Fruit fly (Drosophila melanogaster) whole organism, embryonic: ENCODE data around the gene CG16749.

Experiments used
- B-H1 ChIP-seq: fragments of 200-800 bp; sonication (Bioruptor generic); IDR thresholded peaks from 3 replicates; pipeline ENCODE4 v1.3.6; 2022; ENCODE audit warnings: missing biosample characterization, missing genetic modification characterization
- CG10654 ChIP-seq: fragments of 200-800 bp; sonication (Bioruptor generic); optimal IDR thresholded peaks from 2 replicates; lab custom pipeline; 2016; ENCODE audit warnings: missing biosample characterization, missing genetic modification characterization
- CG11247 ChIP-seq: fragments of 200-800 bp; sonication (Bioruptor generic); IDR thresholded peaks from 2 replicates; pipeline ENCODE4 v1.3.6; 2022; ENCODE audit warnings: missing biosample characterization, missing genetic modification characterization
- CG12299 ChIP-seq: fragments of 200-800 bp; sonication (Bioruptor generic); optimal IDR thresholded peaks from 2 replicates; lab custom pipeline; 2018; ENCODE audit warnings: missing biosample characterization, mild to moderate bottlenecking, missing genetic modification characterization
- CG12391 ChIP-seq: fragments of 200-800 bp; sonication (Bioruptor generic); optimal IDR thresholded peaks from 3 replicates; lab custom pipeline; 2018; ENCODE audit warnings: missing biosample characterization, mild to moderate bottlenecking, missing genetic modification characterization, moderate library complexity
- CG12769 ChIP-seq: fragments of 200-800 bp; sonication (Bioruptor generic); optimal IDR thresholded peaks from 2 replicates; lab custom pipeline; 2019; ENCODE audit warnings: missing biosample characterization, mild to moderate bottlenecking, missing genetic modification characterization, moderate library complexity
- CG12942 ChIP-seq: fragments of 200-800 bp; sonication (Bioruptor generic); optimal IDR thresholded peaks from 3 replicates; lab custom pipeline; 2016; ENCODE audit warnings: missing biosample characterization, missing genetic modification characterization
- CG14050 ChIP-seq: fragments of 200-800 bp; sonication (Bioruptor generic); IDR thresholded peaks from 3 replicates; pipeline ENCODE4 v1.3.6; 2022; ENCODE audit warnings: missing biosample characterization, missing genetic modification characterization
- CG14441 ChIP-seq: fragments of 200-800 bp; sonication (Bioruptor generic); IDR thresholded peaks from 2 replicates; pipeline ENCODE4 v1.3.6; 2022; ENCODE audit warnings: missing biosample characterization, missing genetic modification characterization
- CG16813 ChIP-seq: fragments of 200-800 bp; sonication (Bioruptor generic); IDR thresholded peaks from 3 replicates; pipeline ENCODE4 v1.3.6; 2022; ENCODE audit warnings: missing biosample characterization, missing genetic modification characterization; ENCODE audit not compliant: partially characterized antibody
- CG17829 ChIP-seq: fragments of 200-800 bp; optimal IDR thresholded peaks from 2 replicates; lab custom pipeline; 2019; ENCODE audit warnings: missing biosample characterization, mild to moderate bottlenecking, missing genetic modification characterization, moderate library complexity
- CG18262 ChIP-seq: fragments of 200-800 bp; optimal IDR thresholded peaks from 3 replicates; lab custom pipeline; 2019; ENCODE audit warnings: missing biosample characterization, mild to moderate bottlenecking, missing genetic modification characterization, moderate library complexity
- CG2116 ChIP-seq: fragments of 200-800 bp; sonication (Bioruptor generic); optimal IDR thresholded peaks from 3 replicates; lab custom pipeline; 2018; ENCODE audit warnings: missing biosample characterization, mild to moderate bottlenecking, missing genetic modification characterization
- CG2199 ChIP-seq: fragments of 200-800 bp; sonication (Bioruptor generic); IDR thresholded peaks from 3 replicates; pipeline ENCODE4 v1.3.6; 2022; ENCODE audit warnings: missing biosample characterization, missing genetic modification characterization
- CG2712 ChIP-seq: fragments of 200-800 bp; optimal IDR thresholded peaks from 3 replicates; lab custom pipeline; 2019; ENCODE audit warnings: missing biosample characterization, mild to moderate bottlenecking, missing genetic modification characterization, moderate library complexity
- CG30403 ChIP-seq: fragments of 200-800 bp; sonication (Bioruptor generic); optimal IDR thresholded peaks from 3 replicates; lab custom pipeline; 2016; ENCODE audit warnings: missing biosample characterization, missing genetic modification characterization
- CG4404 ChIP-seq: fragments of 200-800 bp; sonication (Bioruptor generic); IDR thresholded peaks from 2 replicates; pipeline ENCODE4 v1.3.6; 2022; ENCODE audit warnings: missing biosample characterization, missing genetic modification characterization
- CG4424 ChIP-seq: fragments of 200-800 bp; sonication (Bioruptor generic); optimal IDR thresholded peaks from 3 replicates; lab custom pipeline; 2016; ENCODE audit warnings: missing biosample characterization, missing genetic modification characterization
- CG4854 ChIP-seq: fragments of 200-800 bp; sonication (Bioruptor generic); optimal IDR thresholded peaks from 2 replicates; lab custom pipeline; 2016; ENCODE audit warnings: missing biosample characterization, missing genetic modification characterization, inconsistent platforms
- CG7839 ChIP-seq: fragments of 200-800 bp; sonication (Bioruptor generic); optimal IDR thresholded peaks from 3 replicates; lab custom pipeline; 2018; ENCODE audit warnings: missing biosample characterization, mild to moderate bottlenecking, missing genetic modification characterization, moderate library complexity
- CG9797 ChIP-seq: fragments of 200-800 bp; sonication (Bioruptor generic); optimal IDR thresholded peaks from 3 replicates; lab custom pipeline; 2018; ENCODE audit warnings: missing biosample characterization, mild to moderate bottlenecking, missing genetic modification characterization
- Drgx ChIP-seq: fragments of 200-800 bp; sonication (Bioruptor generic); IDR thresholded peaks from 2 replicates; pipeline ENCODE4 v1.3.6; 2022; ENCODE audit warnings: missing biosample characterization, missing genetic modification characterization
- Ets65A ChIP-seq: fragments of 200-800 bp; sonication (Bioruptor generic); peaks from one replicate; lab custom pipeline; 2016; ENCODE audit warnings: missing biosample characterization, missing genetic modification characterization
- Hr3 ChIP-seq: fragments of 200-800 bp; sonication (Bioruptor generic); optimal IDR thresholded peaks from 3 replicates; lab custom pipeline; 2016; ENCODE audit warnings: missing biosample characterization, missing genetic modification characterization
- Hr78 ChIP-seq, 2 experiments: fragments of 200-800 bp in 1 of 2; fragments of >200 bp in 1 of 2; sonication (Bioruptor generic) in 1 of 2; optimal IDR thresholded peaks; 2 replicates each; lab custom pipeline; 2017 to 2019; ENCODE audit warnings: missing biosample characterization in 2 of 2, missing genetic modification characterization in 2 of 2, mild to moderate bottlenecking in 1 of 2, moderate library complexity in 1 of 2
- Hsf ChIP-seq: fragments of 200-800 bp; sonication (Bioruptor generic); optimal IDR thresholded peaks from 3 replicates; lab custom pipeline; 2016; ENCODE audit warnings: missing biosample characterization, missing genetic modification characterization
- Med ChIP-seq: fragments of 200-800 bp; sonication (Bioruptor generic); peaks from one replicate; lab custom pipeline; 2016; ENCODE audit warnings: missing biosample characterization, missing genetic modification characterization, mild to moderate bottlenecking, inconsistent platforms, moderate library complexity
- Nf-YB ChIP-seq: fragments of 200-800 bp; sonication (Bioruptor generic); optimal IDR thresholded peaks from 3 replicates; lab custom pipeline; 2019; ENCODE audit warnings: missing biosample characterization, mild to moderate bottlenecking, missing genetic modification characterization, moderate library complexity
- Ptx1 ChIP-seq: fragments of 200-800 bp; sonication (Bioruptor generic); IDR thresholded peaks from 2 replicates; pipeline ENCODE4 v1.3.6; 2022; ENCODE audit warnings: missing biosample characterization, missing genetic modification characterization
- ara ChIP-seq: fragments of 200-800 bp; sonication (Bioruptor generic); IDR thresholded peaks from 2 replicates; pipeline ENCODE4 v1.3.6; 2022; ENCODE audit warnings: missing biosample characterization, missing genetic modification characterization
- ci ChIP-seq: fragments of 200-800 bp; sonication (Bioruptor generic); IDR thresholded peaks from 3 replicates; pipeline ENCODE4 v1.3.6; 2022; ENCODE audit warnings: missing biosample characterization, missing genetic modification characterization
- corto ChIP-seq: fragments of 200-800 bp; sonication (Bioruptor generic); optimal IDR thresholded peaks from 2 replicates; lab custom pipeline; 2016; ENCODE audit warnings: missing biosample characterization, mild to moderate bottlenecking, missing genetic modification characterization, moderate library complexity
- crol ChIP-seq: fragments of 200-800 bp; sonication (Bioruptor generic); IDR thresholded peaks from 2 replicates; pipeline ENCODE4 v1.3.6; 2022; ENCODE audit warnings: missing biosample characterization, missing genetic modification characterization
- dm ChIP-seq: fragments of 200-800 bp; sonication (Bioruptor generic); optimal IDR thresholded peaks from 3 replicates; lab custom pipeline; 2016; ENCODE audit warnings: missing biosample characterization, missing genetic modification characterization
- dmrt99B ChIP-seq: fragments of 200-800 bp; sonication (Bioruptor generic); optimal IDR thresholded peaks from 2 replicates; lab custom pipeline; 2018; ENCODE audit warnings: missing biosample characterization, mild to moderate bottlenecking, missing genetic modification characterization, moderate library complexity
- eyg ChIP-seq: fragments of 200-800 bp; sonication (Bioruptor generic); optimal IDR thresholded peaks from 3 replicates; lab custom pipeline; 2016; ENCODE audit warnings: missing biosample characterization, missing genetic modification characterization
- fd96Cb ChIP-seq: fragments of 200-800 bp; sonication (Bioruptor generic); optimal IDR thresholded peaks from 2 replicates; lab custom pipeline; 2018; ENCODE audit warnings: missing biosample characterization, mild to moderate bottlenecking, missing genetic modification characterization, moderate library complexity
- insv ChIP-seq, 2 experiments: fragments of 200-800 bp; sonication (Bioruptor generic); optimal IDR thresholded peaks; 3 replicates each; lab custom pipeline; 2016 to 2018; ENCODE audit warnings: missing biosample characterization in 2 of 2, missing genetic modification characterization in 2 of 2
- kah ChIP-seq: fragments of 200-800 bp; sonication (Bioruptor generic); optimal IDR thresholded peaks from 2 replicates; lab custom pipeline; 2018; ENCODE audit warnings: missing biosample characterization, mild to moderate bottlenecking, missing genetic modification characterization
- lbe ChIP-seq: fragments of 200-800 bp; sonication (Bioruptor generic); optimal IDR thresholded peaks from 2 replicates; lab custom pipeline; 2016; ENCODE audit warnings: missing biosample characterization, mild to moderate bottlenecking, missing genetic modification characterization
- lmd ChIP-seq: fragments of 200-800 bp; sonication (Bioruptor generic); IDR thresholded peaks from 2 replicates; pipeline ENCODE4 v1.3.6; 2022; ENCODE audit warnings: missing biosample characterization, missing genetic modification characterization
- lola ChIP-seq, 3 experiments: fragments of >200 bp in 2 of 3; fragments of 200-800 bp in 1 of 3; sonication (Bioruptor generic) in 1 of 3; optimal IDR thresholded peaks; 2 replicates each; lab custom pipeline; 2017 to 2019; ENCODE audit warnings: missing biosample characterization in 3 of 3, missing genetic modification characterization in 3 of 3, mild to moderate bottlenecking in 1 of 3, moderate library complexity in 1 of 3
- phol ChIP-seq: fragments of 200-800 bp; sonication (Bioruptor generic); optimal IDR thresholded peaks from 3 replicates; lab custom pipeline; 2018; ENCODE audit warnings: missing biosample characterization, mild to moderate bottlenecking, missing genetic modification characterization, moderate library complexity
- prd ChIP-seq, 3 experiments: fragments of >200 bp in 2 of 3; fragments of 200-800 bp in 1 of 3; sonication (Bioruptor generic) in 1 of 3; optimal IDR thresholded peaks in 2 of 3; IDR thresholded peaks in 1 of 3; 2 replicates in 2 of 3; 3 replicates in 1 of 3; pipeline versions ENCODE4 v1.3.6 to Lab custom; 2017 to 2022; ENCODE audit warnings: missing biosample characterization in 1 of 3, missing genetic modification characterization in 1 of 3
- slou ChIP-seq: fragments of 200-800 bp; sonication (Bioruptor generic); optimal IDR thresholded peaks from 3 replicates; lab custom pipeline; 2016; ENCODE audit warnings: missing biosample characterization, missing genetic modification characterization
- tin ChIP-seq: fragments of 200-800 bp; sonication (Bioruptor generic); optimal IDR thresholded peaks from 3 replicates; lab custom pipeline; 2016; ENCODE audit warnings: missing biosample characterization, missing genetic modification characterization
- tio ChIP-seq: fragments of 200-800 bp; sonication (Bioruptor generic); optimal IDR thresholded peaks from 2 replicates; lab custom pipeline; 2017; ENCODE audit warnings: missing biosample characterization, missing genetic modification characterization, inconsistent platforms
- tll ChIP-seq, 2 experiments: fragments of 200-800 bp in 1 of 2; fragments of >200 bp in 1 of 2; sonication (Bioruptor generic) in 1 of 2; optimal IDR thresholded peaks; 2 replicates each; lab custom pipeline; 2017 to 2019; ENCODE audit warnings: missing biosample characterization in 2 of 2, missing genetic modification characterization in 2 of 2, mild to moderate bottlenecking in 1 of 2, moderate library complexity in 1 of 2
- vfl ChIP-seq: fragments of 200-800 bp; sonication (Bioruptor generic); optimal IDR thresholded peaks from 2 replicates; lab custom pipeline; 2016; ENCODE audit warnings: missing biosample characterization, missing genetic modification characterization

Gene CG16749

dm6 chr3R:9347702-9348378, 16.2 kb upstream of the CG16749 start (continued):
- TF ChIP-seq CG30403 (GFP tag; lab: Kevin White, UChicago) (peak; percentile 19), Nf-YB (GFP tag; lab: Kevin White, UChicago) (no peak), CG17829 (tag; lab: Kevin White, UChicago) (peak; percentile 46), lbe (GFP tag; lab: Kevin White, UChicago) (no peak), eyg (GFP tag; lab: Kevin White, UChicago) (no peak), CG2116 (GFP tag; lab: Kevin White, UChicago) (no peak), CG7839 (tag; lab: Kevin White, UChicago) (peak; percentile 20), dmrt99B (tag; lab: Kevin White, UChicago) (no peak), CG12769 (tag; lab: Kevin White, UChicago) (no peak), lola (GFP tag; optimal IDR thresholded peaks at IDR 0.05; lab: Kevin White, UChicago) (peak in 1 of 3 experiments; percentile 48), CG4424 (peak; percentile 43), kah (GFP tag; lab: Kevin White, UChicago) (no peak), CG12391 (tag; lab: Kevin White, UChicago) (peak; percentile 53), slou (GFP tag; lab: Kevin White, UChicago) (no peak), tin (GFP tag; lab: Kevin White, UChicago) (no peak), CG10654 (GFP tag; lab: Kevin White, UChicago) (no peak), phol (tag; lab: Kevin White, UChicago) (peak; percentile 23), Ptx1 (GFP tag; lab: Robert Waterston, UW) (no peak), CG2712 (tag; lab: Kevin White, UChicago) (peak; percentile 29), CG2199 (GFP tag; lab: Robert Waterston, UW) (no peak), CG4404 (peak; percentile 44; the same call in 1 of the 2 replicates), Ets65A (GFP tag; lab: Kevin White, UChicago) (peak; percentile 66), CG4854 (no peak), ci (GFP tag; lab: Robert Waterston, UW) (0 out of 3 replicates have a peak, but pooled peaks have one; percentile 13), insv (GFP tag; optimal IDR thresholded peaks at IDR 0.05; lab: Kevin White, UChicago) (no peak), tio (GFP tag; lab: Kevin White, UChicago) (peak; percentile 20), prd (optimal IDR thresholded peaks at IDR 0.05; lab: Kevin White, UChicago) (no peak), prd (GFP tag; IDR thresholded peaks at IDR 0.05; lab: Robert Waterston, UW) (peak; percentile 48; the same call in 2 of the 3 replicates), B-H1 (GFP tag; lab: Robert Waterston, UW) (no peak), tll (GFP tag; optimal IDR thresholded peaks at IDR 0.05; lab: Kevin White, UChicago) (no peak), Med (GFP tag; lab: Kevin White, UChicago) (peak; percentile 58), dm (GFP tag; lab: Kevin White, UChicago) (no peak), CG9797 (GFP tag; lab: Kevin White, UChicago) (no peak), ara (peak; percentile 58), crol (GFP tag; lab: Robert Waterston, UW) (peak; percentile 50; the same call in 1 of the 2 replicates), corto (GFP tag; lab: Kevin White, UChicago) (peak; percentile 11), CG12299 (tag; lab: Kevin White, UChicago) (no peak), CG14441 (no peak), CG11247 (no peak), Hr78 (GFP tag; optimal IDR thresholded peaks at IDR 0.05; lab: Kevin White, UChicago) (no peak), CG16813 (no peak), CG12942 (GFP tag; lab: Kevin White, UChicago) (no peak), Hsf (GFP tag; lab: Kevin White, UChicago) (peak; percentile 7), CG14050 (GFP tag; lab: Robert Waterston, UW) (no peak), Hr3 (GFP tag; lab: Kevin White, UChicago) (no peak), CG18262 (tag; lab: Kevin White, UChicago) (peak; percentile 51), lmd (GFP tag; lab: Robert Waterston, UW) (0 out of 2 replicates have a peak, but pooled peaks have one; percentile 9), vfl (GFP tag; lab: Kevin White, UChicago) (no peak), fd96Cb (tag; lab: Kevin White, UChicago) (peak; percentile 25), Drgx (GFP tag; lab: Robert Waterston, UW) (peak; percentile 83)
